Fruit fly (Drosophila melanogaster) whole organism, pupa: ENCODE results near the gene CG6770.
A peak's percentile ranks its signal among the peaks of the same experiment; 100 is the strongest.

Source experiments
- CG10348 ChIP-seq: fragments of 200-800 bp; sonication (Bioruptor generic); IDR thresholded peaks from 2 replicates; pipeline ENCODE4 v1.3.6; 2022; ENCODE audit warnings: missing biosample characterization, missing genetic modification characterization
- CG12605 ChIP-seq: fragments of 200-800 bp; sonication (Bioruptor generic); IDR thresholded peaks from 2 replicates; pipeline ENCODE4 v1.3.6; 2022; ENCODE audit warnings: missing biosample characterization, missing genetic modification characterization
- CG13204 ChIP-seq: fragments of 200-800 bp; sonication (Bioruptor generic); optimal IDR thresholded peaks from 2 replicates; lab custom pipeline; 2018; ENCODE audit warnings: missing biosample characterization, mild to moderate bottlenecking, missing genetic modification characterization, moderate library complexity
- CG14655 ChIP-seq: fragments of 200-800 bp; sonication (Bioruptor generic); optimal IDR thresholded peaks from 3 replicates; lab custom pipeline; 2017; ENCODE audit warnings: mild to moderate bottlenecking, missing biosample characterization, missing genetic modification reagents, missing genetic modification characterization
- CG15710 ChIP-seq: fragments of 200-800 bp; sonication (Bioruptor generic); optimal IDR thresholded peaks from 2 replicates; lab custom pipeline; 2018; ENCODE audit warnings: missing biosample characterization, mild to moderate bottlenecking, missing genetic modification characterization, moderate library complexity
- CG34367 ChIP-seq: fragments of 200-800 bp; sonication (Bioruptor generic); optimal IDR thresholded peaks from 2 replicates; lab custom pipeline; 2018; ENCODE audit warnings: missing biosample characterization, mild to moderate bottlenecking, missing genetic modification characterization
- CG4496 ChIP-seq: fragments of 200-800 bp; sonication (Bioruptor generic); IDR thresholded peaks from 3 replicates; pipeline ENCODE4 v1.3.6; 2022; ENCODE audit warnings: missing biosample characterization, missing genetic modification characterization
- CG8159 ChIP-seq: fragments of 200-800 bp; sonication (Bioruptor generic); optimal IDR thresholded peaks from 3 replicates; lab custom pipeline; 2018; ENCODE audit warnings: missing biosample characterization, mild to moderate bottlenecking, missing genetic modification characterization, moderate library complexity
- CG9948 ChIP-seq: fragments of 200-800 bp; sonication (Bioruptor generic); optimal IDR thresholded peaks from 2 replicates; lab custom pipeline; 2018; ENCODE audit warnings: missing biosample characterization, mild to moderate bottlenecking, missing genetic modification characterization, moderate library complexity
- Pif1A ChIP-seq: fragments of 200-800 bp; sonication (Bioruptor generic); optimal IDR thresholded peaks from 3 replicates; lab custom pipeline; 2016; ENCODE audit warnings: missing biosample characterization, missing genetic modification characterization
- Snoo ChIP-seq: fragments of 200-800 bp; sonication (Bioruptor generic); optimal IDR thresholded peaks from 3 replicates; lab custom pipeline; 2017; ENCODE audit warnings: missing biosample characterization, mild to moderate bottlenecking, missing genetic modification characterization, inconsistent platforms
- gl ChIP-seq: fragments of 200-800 bp; sonication (Bioruptor generic); optimal IDR thresholded peaks from 2 replicates; lab custom pipeline; 2018; ENCODE audit warnings: missing biosample characterization, mild to moderate bottlenecking, missing genetic modification characterization
- rn ChIP-seq: fragments of 200-800 bp; sonication (Bioruptor generic); IDR thresholded peaks from 2 replicates; pipeline ENCODE4 v1.3.6; 2022; ENCODE audit warnings: missing biosample characterization, missing genetic modification characterization

DNA sequence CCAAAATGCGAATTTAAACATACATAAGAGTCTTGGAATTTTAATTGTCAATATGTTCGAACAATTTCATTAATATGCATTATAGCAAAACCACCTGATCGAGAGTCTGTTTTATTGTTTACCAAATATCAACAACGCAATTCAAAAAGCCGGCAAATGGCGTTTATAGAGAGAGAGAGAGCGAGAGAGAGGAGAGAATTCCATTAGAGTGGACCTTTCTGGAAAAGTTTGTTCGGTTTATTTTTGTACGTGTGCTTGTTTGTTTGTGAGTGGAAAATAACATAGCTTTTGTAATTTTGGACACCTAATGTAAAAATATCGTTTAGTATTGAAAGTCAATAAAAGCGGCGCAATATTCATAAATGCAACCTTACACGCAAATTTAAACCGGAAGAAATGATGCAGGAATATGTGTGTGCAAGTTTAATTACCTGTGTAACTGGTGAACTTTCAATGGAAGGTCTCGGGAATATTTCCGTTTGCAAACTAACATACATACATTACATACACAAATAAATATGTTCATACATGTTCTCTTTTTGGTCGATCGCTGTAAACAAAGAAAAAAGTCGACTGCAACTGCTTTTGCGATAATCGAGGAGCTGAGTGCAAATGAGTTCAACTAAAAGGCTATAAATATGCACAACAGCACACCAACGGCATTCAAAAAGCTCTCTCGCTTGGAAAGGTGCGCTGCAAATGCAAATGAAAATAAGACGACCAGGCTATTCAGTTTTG, 1.1 kb downstream of the CG6770 start, which contains the start of gene CG6785:
- TF ChIP-seq gl (tag; lab: Kevin White, UChicago) (peak; percentile 65), rn (GFP tag; lab: Robert Waterston, UW) (0 out of 2 replicates have a peak, but pooled peaks have one; percentile 21), CG14655 (GFP tag; lab: Kevin White, UChicago) (no peak), CG8159 (tag; lab: Kevin White, UChicago) (peak; percentile 99), CG34367 (tag; lab: Kevin White, UChicago) (peak; percentile 69), CG12605 (GFP tag; lab: Robert Waterston, UW) (peak; percentile 63), CG13204 (GFP tag; lab: Kevin White, UChicago) (peak; percentile 9), CG9948 (peak; percentile 60), CG4496 (GFP tag; lab: Robert Waterston, UW) (peak; percentile 90), Snoo (tag; lab: Kevin White, UChicago) (peak; percentile 71), Pif1A (GFP tag; lab: Kevin White, UChicago) (peak; percentile 90), CG10348 (GFP tag; lab: Robert Waterston, UW) (no peak), CG15710 (tag; lab: Kevin White, UChicago) (peak; percentile 76)
